Fruit fly (Drosophila melanogaster) whole organism, embryonic: ENCODE results near the gene HP5.

ENCODE experiments used
- CG12744 ChIP-seq: fragments of 200-800 bp; sonication (Bioruptor generic); optimal IDR thresholded peaks from 2 replicates; lab custom pipeline; 2016; ENCODE audit warnings: missing biosample characterization, missing genetic modification characterization
- CG13123 ChIP-seq: fragments of 200-800 bp; sonication (Bioruptor generic); optimal IDR thresholded peaks from 2 replicates; lab custom pipeline; 2016; ENCODE audit warnings: missing biosample characterization, missing genetic modification characterization
- CG13775 ChIP-seq: fragments of 200-800 bp; sonication (Bioruptor generic); optimal IDR thresholded peaks from 3 replicates; lab custom pipeline; 2017; ENCODE audit warnings: missing biosample characterization, mild to moderate bottlenecking, missing genetic modification characterization
- CG14441 ChIP-seq: fragments of 200-800 bp; sonication (Bioruptor generic); IDR thresholded peaks from 2 replicates; pipeline ENCODE4 v1.3.6; 2022; ENCODE audit warnings: missing biosample characterization, missing genetic modification characterization
- CG15011 ChIP-seq: fragments of 200-800 bp; sonication (Bioruptor generic); optimal IDR thresholded peaks from 3 replicates; lab custom pipeline; 2018; ENCODE audit warnings: missing biosample characterization, mild to moderate bottlenecking, missing genetic modification characterization
- CG15601 ChIP-seq: fragments of 200-800 bp; sonication (Bioruptor generic); optimal IDR thresholded peaks from 3 replicates; lab custom pipeline; 2019; ENCODE audit warnings: missing biosample characterization, mild to moderate bottlenecking, missing genetic modification characterization, moderate library complexity
- CG1647 ChIP-seq: fragments of 200-800 bp; sonication (Bioruptor generic); optimal IDR thresholded peaks from 3 replicates; lab custom pipeline; 2016; ENCODE audit warnings: missing biosample characterization, missing genetic modification characterization
- CG17361 ChIP-seq: fragments of 200-800 bp; sonication (Bioruptor generic); IDR thresholded peaks from 3 replicates; pipeline ENCODE4 v1.3.6; 2022; ENCODE audit warnings: missing biosample characterization, missing genetic modification characterization
- CG4404 ChIP-seq: fragments of 200-800 bp; sonication (Bioruptor generic); IDR thresholded peaks from 2 replicates; pipeline ENCODE4 v1.3.6; 2022; ENCODE audit warnings: missing biosample characterization, missing genetic modification characterization
- CG4730 ChIP-seq: fragments of 200-800 bp; sonication (Bioruptor generic); IDR thresholded peaks from 2 replicates; pipeline ENCODE4 v1.3.6; 2022; ENCODE audit warnings: missing biosample characterization, missing genetic modification characterization
- CG5180 ChIP-seq: fragments of 200-800 bp; sonication (Bioruptor generic); optimal IDR thresholded peaks from 3 replicates; lab custom pipeline; 2017; ENCODE audit warnings: missing biosample characterization, missing genetic modification characterization, mild to moderate bottlenecking, moderate library complexity, missing genetic modification reagents
- CG7372 ChIP-seq: fragments of 200-800 bp; sonication (Bioruptor generic); IDR thresholded peaks from 2 replicates; pipeline ENCODE4 v1.3.6; 2022; ENCODE audit warnings: missing biosample characterization, missing genetic modification characterization
- CG7786 ChIP-seq: fragments of 200-800 bp; sonication (Bioruptor generic); optimal IDR thresholded peaks from 2 replicates; lab custom pipeline; 2016; ENCODE audit warnings: missing biosample characterization, missing genetic modification characterization
- CG7987 ChIP-seq: fragments of 200-800 bp; sonication (Bioruptor generic); optimal IDR thresholded peaks from 2 replicates; lab custom pipeline; 2018; ENCODE audit warnings: missing biosample characterization, mild to moderate bottlenecking, missing genetic modification characterization, moderate library complexity
- CG8089 ChIP-seq: fragments of 200-800 bp; sonication (Bioruptor generic); optimal IDR thresholded peaks from 3 replicates; lab custom pipeline; 2016; ENCODE audit warnings: missing biosample characterization, missing genetic modification characterization
- CG8478 ChIP-seq: fragments of >200 bp; optimal IDR thresholded peaks from 2 replicates; lab custom pipeline; 2018
- Dp ChIP-seq: fragments of 200-800 bp; sonication (Bioruptor generic); optimal IDR thresholded peaks from 2 replicates; lab custom pipeline; 2018; ENCODE audit warnings: missing biosample characterization, mild to moderate bottlenecking, missing genetic modification characterization, moderate library complexity
- E2f1 ChIP-seq: fragments of 200-800 bp; sonication (Bioruptor generic); IDR thresholded peaks from 2 replicates; pipeline ENCODE4 v1.3.6; 2022; ENCODE audit warnings: missing biosample characterization, missing genetic modification characterization
- HLH3B ChIP-seq: fragments of 200-800 bp; sonication (Bioruptor generic); IDR thresholded peaks from 2 replicates; pipeline ENCODE4 v1.3.6; 2022; ENCODE audit warnings: missing biosample characterization, missing genetic modification characterization
- HmgZ ChIP-seq: fragments of 200-800 bp; sonication (Bioruptor generic); optimal IDR thresholded peaks from 2 replicates; lab custom pipeline; 2018; ENCODE audit warnings: missing biosample characterization, mild to moderate bottlenecking, missing genetic modification characterization
- Mad ChIP-seq: fragments of 200-800 bp; sonication (Bioruptor generic); optimal IDR thresholded peaks from 2 replicates; lab custom pipeline; 2016; ENCODE audit warnings: missing biosample characterization, missing genetic modification characterization
- Oli ChIP-seq: fragments of 200-800 bp; sonication (Bioruptor generic); optimal IDR thresholded peaks from 2 replicates; lab custom pipeline; 2018; ENCODE audit warnings: missing biosample characterization, mild to moderate bottlenecking, missing genetic modification characterization, moderate library complexity
- PHDP ChIP-seq: fragments of 200-800 bp; sonication (Bioruptor generic); optimal IDR thresholded peaks from 3 replicates; lab custom pipeline; 2018; ENCODE audit warnings: missing biosample characterization, mild to moderate bottlenecking, missing genetic modification characterization, moderate library complexity
- Six4 ChIP-seq: fragments of 200-800 bp; sonication (Bioruptor generic); optimal IDR thresholded peaks from 2 replicates; lab custom pipeline; 2016; ENCODE audit warnings: missing biosample characterization, missing genetic modification characterization
- Sox102F ChIP-seq: fragments of 200-800 bp; sonication (Bioruptor generic); optimal IDR thresholded peaks from 2 replicates; lab custom pipeline; 2018; ENCODE audit warnings: missing biosample characterization, mild to moderate bottlenecking, missing genetic modification characterization, moderate library complexity
- Sry-δ ChIP-seq: fragments of 200-800 bp; sonication (Bioruptor generic); optimal IDR thresholded peaks from 2 replicates; lab custom pipeline; 2016; ENCODE audit warnings: missing biosample characterization, missing genetic modification characterization
- Taf1 ChIP-seq: fragments of 200-800 bp; sonication (Bioruptor generic); IDR thresholded peaks from 2 replicates; pipeline ENCODE4 v1.3.6; 2022; ENCODE audit warnings: missing biosample characterization, missing genetic modification characterization
- Vsx1 ChIP-seq: fragments of 200-800 bp; sonication (Bioruptor generic); optimal IDR thresholded peaks from 2 replicates; lab custom pipeline; 2017; ENCODE audit warnings: missing biosample characterization, mild to moderate bottlenecking, missing genetic modification characterization, missing genetic modification reagents
- Xbp1 ChIP-seq: fragments of 200-800 bp; sonication (Bioruptor generic); optimal IDR thresholded peaks from 3 replicates; lab custom pipeline; 2016; ENCODE audit warnings: missing biosample characterization, mild to moderate bottlenecking, missing genetic modification characterization
- Xrp1 ChIP-seq: fragments of 200-800 bp; sonication (Bioruptor generic); IDR thresholded peaks from 2 replicates; pipeline ENCODE4 v1.3.6; 2022; ENCODE audit warnings: missing biosample characterization, missing genetic modification characterization
- aop ChIP-seq: fragments of 200-800 bp; sonication (Bioruptor generic); IDR thresholded peaks from 2 replicates; pipeline ENCODE4 v1.3.6; 2022; ENCODE audit warnings: missing biosample characterization, missing genetic modification characterization
- ash1 ChIP-seq: fragments of 200-800 bp; sonication (Bioruptor generic); optimal IDR thresholded peaks from 2 replicates; lab custom pipeline; 2018; ENCODE audit warnings: missing biosample characterization, mild to moderate bottlenecking, missing genetic modification characterization
- chif ChIP-seq, 2 experiments: fragments of 200-800 bp; sonication (Bioruptor generic); optimal IDR thresholded peaks; 3 replicates each; lab custom pipeline; 2016; ENCODE audit warnings: missing biosample characterization in 2 of 2, missing genetic modification characterization in 2 of 2
- croc ChIP-seq: fragments of 200-800 bp; sonication (Bioruptor generic); conservative IDR thresholded peaks from 3 replicates; pipeline ENCODE4 v1.3.6; 2022; ENCODE audit warnings: missing biosample characterization, missing genetic modification characterization
- cwo ChIP-seq: fragments of 200-800 bp; sonication (Bioruptor generic); optimal IDR thresholded peaks from 3 replicates; lab custom pipeline; 2017; ENCODE audit warnings: missing biosample characterization, missing genetic modification characterization, mild to moderate bottlenecking, moderate library complexity, missing genetic modification reagents
- dati ChIP-seq: fragments of 200-800 bp; sonication (Bioruptor generic); IDR thresholded peaks from 2 replicates; pipeline ENCODE4 v1.3.6; 2022; ENCODE audit warnings: missing biosample characterization, missing genetic modification characterization
- dm ChIP-seq: fragments of 200-800 bp; sonication (Bioruptor generic); optimal IDR thresholded peaks from 3 replicates; lab custom pipeline; 2016; ENCODE audit warnings: missing biosample characterization, missing genetic modification characterization
- dmrt99B ChIP-seq: fragments of 200-800 bp; sonication (Bioruptor generic); optimal IDR thresholded peaks from 2 replicates; lab custom pipeline; 2018; ENCODE audit warnings: missing biosample characterization, mild to moderate bottlenecking, missing genetic modification characterization, moderate library complexity
- fu2 ChIP-seq: fragments of 200-800 bp; sonication (Bioruptor generic); optimal IDR thresholded peaks from 2 replicates; lab custom pipeline; 2016; ENCODE audit warnings: missing biosample characterization, missing genetic modification characterization
- h ChIP-seq: fragments of >200 bp; optimal IDR thresholded peaks from 2 replicates; lab custom pipeline; 2017
- lilli ChIP-seq: fragments of 200-800 bp; sonication (Bioruptor generic); optimal IDR thresholded peaks from 3 replicates; lab custom pipeline; 2016; ENCODE audit warnings: missing biosample characterization, missing genetic modification characterization
- mirr ChIP-seq: fragments of 200-800 bp; sonication (Bioruptor generic); optimal IDR thresholded peaks from 3 replicates; lab custom pipeline; 2018; ENCODE audit warnings: missing biosample characterization, mild to moderate bottlenecking, missing genetic modification characterization
- mld ChIP-seq: fragments of 200-800 bp; sonication (Bioruptor generic); IDR thresholded peaks from 3 replicates; pipeline ENCODE4 v1.3.6; 2022; ENCODE audit warnings: missing biosample characterization, missing genetic modification characterization; ENCODE audit not compliant: partially characterized antibody
- ro ChIP-seq: fragments of 200-800 bp; sonication (Bioruptor generic); IDR thresholded peaks from 2 replicates; pipeline ENCODE4 v1.3.6; 2022; ENCODE audit warnings: missing biosample characterization, missing genetic modification characterization
- schlank ChIP-seq: fragments of 200-800 bp; sonication (Bioruptor generic); optimal IDR thresholded peaks from 2 replicates; lab custom pipeline; 2018; ENCODE audit warnings: missing biosample characterization, mild to moderate bottlenecking, missing genetic modification characterization
- sqz ChIP-seq: fragments of 200-800 bp; sonication (Bioruptor generic); optimal IDR thresholded peaks from 3 replicates; lab custom pipeline; 2018; ENCODE audit warnings: missing biosample characterization, mild to moderate bottlenecking, missing genetic modification characterization
- ssp ChIP-seq: fragments of 200-800 bp; sonication (Bioruptor generic); IDR thresholded peaks from 2 replicates; pipeline ENCODE4 v1.3.6; 2022; ENCODE audit warnings: missing biosample characterization, missing genetic modification characterization
- unc-4 ChIP-seq: fragments of 200-800 bp; sonication (Bioruptor generic); IDR thresholded peaks from 2 replicates; pipeline ENCODE4 v1.3.6; 2022; ENCODE audit warnings: missing biosample characterization, missing genetic modification characterization; ENCODE audit not compliant: partially characterized antibody
- vvl ChIP-seq: fragments of 200-800 bp; sonication (Bioruptor generic); IDR thresholded peaks from 2 replicates; pipeline ENCODE4 v1.3.6; 2022; ENCODE audit warnings: missing biosample characterization, missing genetic modification characterization
- wdn ChIP-seq: fragments of 200-800 bp; sonication (Bioruptor generic); IDR thresholded peaks from 2 replicates; pipeline ENCODE4 v1.3.6; 2022; ENCODE audit warnings: missing biosample characterization, missing genetic modification characterization
- zen2 ChIP-seq: fragments of 200-800 bp; sonication (Bioruptor generic); IDR thresholded peaks from 3 replicates; pipeline ENCODE4 v1.3.6; 2022; ENCODE audit warnings: missing biosample characterization, missing genetic modification characterization; ENCODE audit not compliant: partially characterized antibody

HP5 gene

DNA sequence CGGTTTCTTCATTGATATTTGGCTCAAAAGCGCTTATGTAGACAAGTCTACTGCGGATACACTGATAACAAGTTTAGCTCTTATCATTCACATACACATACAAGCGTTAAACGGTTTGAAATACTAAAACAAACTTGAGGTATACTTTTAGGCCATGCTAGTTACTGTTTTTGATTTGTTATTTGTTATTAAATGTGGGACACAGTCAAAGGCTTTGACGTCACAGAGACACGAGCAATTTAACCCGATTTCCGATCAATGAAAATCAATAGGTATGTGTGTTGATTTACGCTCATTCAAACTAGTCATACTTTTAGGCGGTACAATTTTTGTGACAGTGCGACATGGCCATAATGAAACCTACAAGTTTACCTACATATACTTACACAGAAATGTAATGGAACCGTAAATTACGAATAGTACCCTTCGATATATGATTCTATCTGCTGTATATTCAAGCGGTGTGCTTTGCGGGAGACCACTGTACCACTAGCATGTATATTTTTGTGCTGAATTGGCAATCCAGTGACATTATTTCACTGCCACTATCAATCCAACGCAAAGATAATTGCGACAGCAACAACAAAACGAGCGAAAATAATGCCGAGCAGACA, 7.7 kb upstream of the HP5 start (continued):
- TF ChIP-seq aop (GFP tag; lab: Robert Waterston, UW) = 0 out of 2 replicates have a peak, but pooled peaks have one; percentile 9
- no peak for TF ChIP-seq sqz (GFP tag; lab: Kevin White, UChicago)
- peak; percentile 50; the same call in 2 of the 3 replicates for TF ChIP-seq CG17361 (GFP tag; lab: Robert Waterston, UW)
- peak; percentile 86 for TF ChIP-seq wdn (GFP tag; lab: Robert Waterston, UW)
- TF ChIP-seq Dp (GFP tag; lab: Kevin White, UChicago) = no peak
- TF ChIP-seq dati (GFP tag; lab: Robert Waterston, UW) = peak; percentile 57; the same call in 1 of the 2 replicates
- TF ChIP-seq schlank = peak; percentile 90
- TF ChIP-seq dmrt99B (tag; lab: Kevin White, UChicago) = peak; percentile 68
- TF ChIP-seq Six4 (GFP tag; lab: Kevin White, UChicago) = peak; percentile 43
- TF ChIP-seq vvl (GFP tag; lab: Robert Waterston, UW) = peak; percentile 90
- TF ChIP-seq Taf1 (GFP tag; lab: Robert Waterston, UW) = peak; percentile 91
- TF ChIP-seq CG15601 = no peak
- no peak for TF ChIP-seq CG8478 (lab: Kevin White, UChicago)
- TF ChIP-seq ssp (GFP tag; lab: Robert Waterston, UW) = peak; percentile 31; the same call in 1 of the 2 replicates
- peak; percentile 39 for TF ChIP-seq Sry-δ (GFP tag; lab: Kevin White, UChicago)
- TF ChIP-seq CG14441 (GFP tag; lab: Robert Waterston, UW) = peak; percentile 87
- no peak for TF ChIP-seq h (lab: Kevin White, UChicago)
- no peak for TF ChIP-seq Vsx1
- peak; percentile 31 for TF ChIP-seq CG13123 (GFP tag; lab: Kevin White, UChicago)
- TF ChIP-seq Oli (tag; lab: Kevin White, UChicago) = peak; percentile 61
- TF ChIP-seq CG8089 (GFP tag; lab: Kevin White, UChicago) = peak; percentile 39
- TF ChIP-seq E2f1 = peak; percentile 62
- TF ChIP-seq CG7786 = peak; percentile 93
- peak; percentile 78 for TF ChIP-seq Xbp1
- TF ChIP-seq ash1 = peak; percentile 25
- TF ChIP-seq CG13775 (GFP tag; lab: Kevin White, UChicago) = peak; percentile 59
- TF ChIP-seq ro (GFP tag; lab: Robert Waterston, UW) = no peak
- peak; percentile 49 to 72 for TF ChIP-seq chif (GFP tag; optimal IDR thresholded peaks at IDR 0.05; lab: Kevin White, UChicago)
- TF ChIP-seq mirr (GFP tag; lab: Kevin White, UChicago) = peak; percentile 85
- peak; percentile 83 for TF ChIP-seq cwo (GFP tag; lab: Kevin White, UChicago)
- peak; percentile 23 for TF ChIP-seq CG15011 (GFP tag; lab: Kevin White, UChicago)
- TF ChIP-seq CG5180 = peak; percentile 13
- peak; percentile 95 for TF ChIP-seq lilli (GFP tag; lab: Kevin White, UChicago)
- peak; percentile 63 for TF ChIP-seq CG4404 (GFP tag; lab: Robert Waterston, UW)
- TF ChIP-seq Sox102F (GFP tag; lab: Kevin White, UChicago) = peak; percentile 65
- no peak for TF ChIP-seq mld (GFP tag; lab: Robert Waterston, UW)
- TF ChIP-seq CG12744 = peak; percentile 57
- TF ChIP-seq CG7372 = peak; percentile 82
- TF ChIP-seq CG1647 (GFP tag; lab: Kevin White, UChicago) = peak; percentile 74
- peak; percentile 91 for TF ChIP-seq HmgZ (tag; lab: Kevin White, UChicago)
- peak; percentile 87 for TF ChIP-seq fu2 (GFP tag; lab: Kevin White, UChicago)
- peak; percentile 61 for TF ChIP-seq Xrp1
- TF ChIP-seq zen2 (GFP tag; lab: Robert Waterston, UW) = no peak
- no peak; the same call in 2 of the 3 replicates for TF ChIP-seq croc
- peak; percentile 82 for TF ChIP-seq PHDP (tag; lab: Kevin White, UChicago)
- TF ChIP-seq unc-4 (GFP tag; lab: Robert Waterston, UW) = no peak
- TF ChIP-seq CG4730 (GFP tag; lab: Robert Waterston, UW) = peak; percentile 71
- peak; percentile 72 for TF ChIP-seq HLH3B (GFP tag; lab: Robert Waterston, UW)
- peak; percentile 57 for TF ChIP-seq Mad
- TF ChIP-seq dm = peak; percentile 12
- peak; percentile 20 for TF ChIP-seq CG7987 (GFP tag; lab: Kevin White, UChicago)
